Fruit fly (Drosophila melanogaster) whole organism, larva: ENCODE measurements around the gene Men-b.

ENCODE experiments used
- noc ChIP-seq: fragments of 200-800 bp; sonication (Bioruptor generic); optimal IDR thresholded peaks from 3 replicates; lab custom pipeline; 2019; ENCODE audit warnings: missing biosample characterization, mild to moderate bottlenecking, missing genetic modification characterization, moderate library complexity

Gene Men-b

dm6 chr3R:27160858-27161257, 9.4 kb downstream of the Men-b start, which contains the start of gene CG5909:
TSS of gene CG5909 (plus strand) at chr3R:27161158.
- TF ChIP-seq noc (tag; lab: Kevin White, UChicago), result no peak

dm6 chr3R:27162824-27163223, 11.4 kb downstream of the Men-b start, which contains the start of gene ppk31:
TSS of gene ppk31 (plus strand) at chr3R:27163124.
- TF ChIP-seq noc (tag; lab: Kevin White, UChicago), result no peak

dm6 chr3R:27165416-27165982, 14.0 kb downstream of the Men-b start, which contains the start of the genes CG34293 and spn-D:
TSS of gene CG34293 (minus strand) at chr3R:27165575.
TSS of gene spn-D (plus strand) at chr3R:27165716.
- TF ChIP-seq noc (tag; lab: Kevin White, UChicago), result no peak

- no peak for TF ChIP-seq noc (tag; lab: Kevin White, UChicago)
These were observed 15.9 kb downstream of the Men-b start for dm6 chr3R:27167350-27167749.

- TF ChIP-seq noc (tag; lab: Kevin White, UChicago), result no peak
These were observed 19.7 kb downstream of the Men-b start for dm6 chr3R:27171153-27171552.

dm6 chr3R:27175710-27176109, 24.2 kb downstream of the Men-b start:
- TF ChIP-seq noc (tag; lab: Kevin White, UChicago), result no peak

- TF ChIP-seq noc (tag; lab: Kevin White, UChicago), result no peak
These were observed 26.1 kb downstream of the Men-b start for dm6 chr3R:27177567-27177966.

- TF ChIP-seq noc (tag; lab: Kevin White, UChicago), result no peak
These were observed 27.3 kb downstream of the Men-b start for dm6 chr3R:27178546-27179375.

- TF ChIP-seq noc (tag; lab: Kevin White, UChicago), result no peak
These were observed 29.6 kb downstream of the Men-b start for dm6 chr3R:27181074-27181473.

dm6 chr3R:27185933-27186571, 34.6 kb downstream of the Men-b start:
- TF ChIP-seq noc (tag; lab: Kevin White, UChicago), result no peak

- TF ChIP-seq noc (tag; lab: Kevin White, UChicago), result no peak
These were observed 35.4 kb downstream of the Men-b start for dm6 chr3R:27186849-27187248.

dm6 chr3R:27193079-27193478, 41.6 kb downstream of the Men-b start:
- TF ChIP-seq noc (tag; lab: Kevin White, UChicago), result no peak

- no peak for TF ChIP-seq noc (tag; lab: Kevin White, UChicago)
These were observed 42.6 kb downstream of the Men-b start, which contains the start of gene Ser for dm6 chr3R:27194106-27194505. TSS of gene Ser (minus strand) at chr3R:27194267.

- no peak for TF ChIP-seq noc (tag; lab: Kevin White, UChicago)
These were observed 45.4 kb downstream of the Men-b start for dm6 chr3R:27196866-27197265.

- TF ChIP-seq noc (tag; lab: Kevin White, UChicago), result no peak
These were observed 46.1 kb downstream of the Men-b start for dm6 chr3R:27197581-27197980.
